Worm (Caenorhabditis elegans): ENCODE data around the gene C49F5.8.

- TF ChIP-seq lin-29 (GFP tag; IDR thresholded peaks at IDR 0.05) (no peak), ama-1 (optimal IDR thresholded peaks at IDR 0.05) (no peak), daf-12 (tag; optimal IDR thresholded peaks at IDR 0.05) (no peak), nhr-10 (tag; optimal IDR thresholded peaks at IDR 0.05) (no peak), ztf-11 (tag; optimal IDR thresholded peaks at IDR 0.05) (no peak), nhr-237 (tag; optimal IDR thresholded peaks at IDR 0.05) (no peak), lir-3 (tag; optimal IDR thresholded peaks at IDR 0.05) (no peak), nhr-42 (GFP tag; IDR thresholded peaks at IDR 0.05) (0 out of 2 replicates have a peak, but pooled peaks have one; percentile 16)
These were observed 2.3 kb downstream of the C49F5.8 start for ce11 chrX:11962050-11962788.

All from whole organism, L4 larva.